Worm (Caenorhabditis elegans) whole organism, young adult: ENCODE data around the gene hpo-31.

ENCODE experiments used
- F23B12.7 ChIP-seq: sonication (generic microtip); optimal IDR thresholded peaks from 2 replicates; lab custom pipeline; 2017; ENCODE audit warnings: missing genetic modification characterization, mild to moderate bottlenecking, missing compliant biosample characterization, antibody characterized with exemption, moderate library complexity; ENCODE audit not compliant: insufficient read depth
- attf-5 ChIP-seq: fragments of 200-800 bp; sonication (Bioruptor generic); optimal IDR thresholded peaks from 2 replicates; lab custom pipeline; 2018; ENCODE audit warnings: mild to moderate bottlenecking, missing genetic modification characterization, missing compliant biosample characterization
- madf-6 ChIP-seq: fragments of 200-800 bp; sonication (Bioruptor generic); IDR thresholded peaks from 2 replicates; pipeline ENCODE4 v1.3.6; 2022; ENCODE audit warnings: missing genetic modification reagents, missing genetic modification characterization, missing compliant biosample characterization
- snpc-4 ChIP-seq, 5 experiments: fragments of 150-350 bp in 1 of 5; sonication (generic microtip) in 4 of 5; optimal IDR thresholded peaks; 2 replicates each; lab custom pipeline; 2014 to 2018; ENCODE audit warnings: missing genetic modification characterization in 5 of 5, missing biosample characterization in 3 of 5, antibody characterized with exemption in 2 of 5, mild to moderate bottlenecking in 2 of 5, missing compliant biosample characterization in 2 of 5, missing genotype in 2 of 5, moderate library complexity in 2 of 5, missing genetic modification reagents in 1 of 5
- unc-62 ChIP-seq: fragments of 150-350 bp; optimal IDR thresholded peaks from 2 replicates; lab custom pipeline; 2014; ENCODE audit warnings: missing biosample characterization, missing genetic modification reagents, missing genetic modification characterization

DNA sequence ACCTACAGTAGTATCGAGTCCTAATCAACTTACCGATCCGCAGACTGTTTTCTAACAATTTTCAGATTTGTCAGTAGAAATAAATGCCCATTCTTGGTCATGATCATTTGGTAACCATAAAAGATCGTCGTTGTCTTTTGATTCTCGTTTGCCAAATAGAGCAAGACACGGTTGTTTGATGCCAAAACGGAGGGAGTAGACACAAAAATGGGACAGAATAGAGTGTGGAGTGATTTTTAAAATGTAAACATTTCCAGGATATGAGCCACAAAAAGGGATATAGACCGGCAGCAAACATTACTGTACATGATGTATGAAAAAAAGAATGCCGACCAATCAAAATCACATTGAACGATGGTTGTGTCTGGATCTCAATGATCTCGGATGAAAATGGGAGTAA lies 6.0 kb upstream of the hpo-31 start, which contains the start of gene F55B12.2:
- TF ChIP-seq madf-6 (no peak), attf-5 (GFP tag; lab: Kevin White, UChicago) (no peak), snpc-4 (GFP tag; optimal IDR thresholded peaks at IDR 0.05; lab: Kevin White, UChicago) (no peak), snpc-4 (tag; optimal IDR thresholded peaks at IDR 0.05; lab: Kevin White, UChicago) (no peak), unc-62 (no peak), F23B12.7 (tag; lab: Kevin White, UChicago) (no peak)
